Worm (Caenorhabditis elegans): ENCODE measurements around the gene zyg-11.

zyg-11 gene

DNA sequence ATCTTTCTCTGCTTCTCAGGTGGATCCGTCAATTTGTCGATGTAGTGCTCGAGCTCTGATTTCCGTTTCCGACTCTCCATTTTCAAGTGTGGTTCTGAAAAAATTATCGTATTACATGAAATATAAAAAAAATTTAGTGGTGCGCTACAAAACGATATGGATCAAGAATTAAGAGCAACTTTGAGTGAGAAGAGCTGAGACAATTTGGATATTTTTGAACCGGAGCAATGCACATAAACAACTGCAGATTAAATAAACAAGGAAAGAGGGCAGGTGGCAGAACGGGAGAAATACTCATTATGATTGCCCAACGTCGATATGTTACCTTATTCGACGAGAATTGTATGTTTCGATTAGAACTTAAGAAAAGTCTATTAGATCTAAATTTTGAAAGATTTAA lies 10.2 kb downstream of the zyg-11 start, which contains the start of gene swsn-7:
Gene swsn-7 (minus strand): TSS at position 101 of the 400 bp plus-strand sequence.
- TF ChIP-seq lir-3 (tag; optimal IDR thresholded peaks at IDR 0.05) (no peak), F49E8.2 (tag; optimal IDR thresholded peaks at IDR 0.05; ENCODE audit: borderline replicate concordance) (no peak), ztf-11 (tag; optimal IDR thresholded peaks at IDR 0.05) (no peak), duxl-1 (tag; optimal IDR thresholded peaks at IDR 0.05; ENCODE audit: poor library complexity) (no peak), mxl-3 (GFP tag; optimal IDR thresholded peaks at IDR 0.05) (no peak), ctbp-1 (GFP tag; IDR thresholded peaks at IDR 0.05) (no peak), egl-43 (GFP tag; IDR thresholded peaks at IDR 0.05) (no peak), unc-130 (GFP tag; optimal IDR thresholded peaks at IDR 0.05) (no peak)

DNA sequence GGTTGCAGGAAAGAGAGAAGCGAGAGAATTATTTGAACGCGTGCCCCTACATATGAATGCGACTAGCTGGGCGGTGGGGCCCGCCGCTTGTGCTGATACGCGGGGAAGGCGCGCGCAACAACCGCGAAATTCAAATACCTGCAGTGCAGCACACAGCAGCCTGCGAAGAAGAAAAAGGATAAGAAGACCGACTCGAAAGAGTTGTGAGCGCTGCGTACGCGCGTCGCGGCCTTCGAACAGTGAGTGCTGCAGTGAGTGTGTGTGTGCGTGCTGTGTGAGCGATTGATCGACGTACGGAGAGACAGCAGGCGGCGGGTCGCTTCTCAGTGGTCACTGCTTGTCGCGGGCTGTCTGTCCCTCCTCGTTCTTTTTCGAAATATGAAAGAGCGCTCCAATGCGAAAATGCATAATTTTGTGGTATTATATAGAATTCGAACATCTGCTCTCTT lies 10.8 kb downstream of the zyg-11 start:
- TF ChIP-seq T26A8.4 (GFP tag; IDR thresholded peaks at IDR 0.05) (peak; percentile 88), arid-1 (GFP tag; conservative IDR thresholded peaks at IDR 0.05) (peak; percentile 76), spr-1 (tag; optimal IDR thresholded peaks at IDR 0.05) (peak; percentile 84), tag-97 (GFP tag; IDR thresholded peaks at IDR 0.05) (no peak), aha-1 (tag) (peak; percentile 99), mes-2 (tag; optimal IDR thresholded peaks at IDR 0.05; ENCODE audit: poor library complexity, severe bottlenecking) (peak; percentile 74), nhr-237 (tag; optimal IDR thresholded peaks at IDR 0.05) (no peak), nhr-102 (tag; optimal IDR thresholded peaks at IDR 0.05) (peak; percentile 65), mep-1 (tag; optimal IDR thresholded peaks at IDR 0.05) (peak; percentile 97), tra-1 (GFP tag; IDR thresholded peaks at IDR 0.05) (peak; percentile 71; the same call in 1 of the 2 replicates), dmd-6 (GFP tag; IDR thresholded peaks at IDR 0.05) (peak; percentile 91), saeg-2 (GFP tag; IDR thresholded peaks at IDR 0.05) (peak; percentile 84; the same call in 1 of the 2 replicates), F37D6.2 (tag; optimal IDR thresholded peaks at IDR 0.05) (peak; percentile 89), vab-7 (GFP tag; IDR thresholded peaks at IDR 0.05) (peak; percentile 81), ceh-44 (GFP tag; IDR thresholded peaks at IDR 0.05) (peak; percentile 43; the same call in 1 of the 2 replicates), snpc-1.2 (GFP tag; IDR thresholded peaks at IDR 0.05) (no peak), attf-4 (tag; optimal IDR thresholded peaks at IDR 0.05) (no peak), skn-1 (tag; optimal IDR thresholded peaks at IDR 0.05) (no peak), ZK546.5 (tag; optimal IDR thresholded peaks at IDR 0.05) (no peak), daf-16 (GFP tag; optimal IDR thresholded peaks at IDR 0.05) (peak in 1 of 2 experiments; percentile 65), daf-16 (tag; optimal IDR thresholded peaks at IDR 0.05) (peak; percentile 70), jun-1 (tag; optimal IDR thresholded peaks at IDR 0.05) (peak; percentile 67), fos-1 (tag; optimal IDR thresholded peaks at IDR 0.05) (no peak), ztf-11 (tag; optimal IDR thresholded peaks at IDR 0.05) (no peak), D1046.2 (GFP tag; IDR thresholded peaks at IDR 0.05) (peak; percentile 60; the same call in 1 of the 2 replicates), lsy-2 (tag; optimal IDR thresholded peaks at IDR 0.05) (peak; percentile 65 to 81), daf-19 (GFP tag; conservative IDR thresholded peaks at IDR 0.05) (no peak), mdt-29 (GFP tag; IDR thresholded peaks at IDR 0.05) (peak; percentile 76), snpc-4 (tag; optimal IDR thresholded peaks at IDR 0.05) (no peak), ctbp-1 (GFP tag; IDR thresholded peaks at IDR 0.05) (peak; percentile 94), nhr-76 (tag; optimal IDR thresholded peaks at IDR 0.05) (no peak), zip-11 (GFP tag; IDR thresholded peaks at IDR 0.05) (no peak), ztf-7 (tag; optimal IDR thresholded peaks at IDR 0.05) (no peak), gei-8 (GFP tag; optimal IDR thresholded peaks at IDR 0.05) (peak; percentile 87), pqm-1 (tag; optimal IDR thresholded peaks at IDR 0.05) (peak; percentile 32), egl-27 (tag; optimal IDR thresholded peaks at IDR 0.05) (no peak), lim-7 (GFP tag; IDR thresholded peaks at IDR 0.05) (peak; percentile 72), ceh-62 (tag; optimal IDR thresholded peaks at IDR 0.05) (no peak), unc-130 (GFP tag; optimal IDR thresholded peaks at IDR 0.05) (no peak), nhr-41 (GFP tag; IDR thresholded peaks at IDR 0.05) (0 out of 2 replicates have a peak, but pooled peaks have one; percentile 67), lin-39 (tag; optimal IDR thresholded peaks at IDR 0.05) (no peak), zip-2 (tag; optimal IDR thresholded peaks at IDR 0.05) (peak; percentile 34), hmg-1.1 (GFP tag; IDR thresholded peaks at IDR 0.05) (peak; percentile 97), ceh-20 (GFP tag; IDR thresholded peaks at IDR 0.05) (peak; percentile 93)
